Worm (Caenorhabditis elegans) whole organism, midembryonic: ENCODE results near the gene C40C9.3.

ENCODE experiments used
- T22C8.4 ChIP-seq: fragments of 200-800 bp; sonication (Bioruptor generic); IDR thresholded peaks from 2 replicates; pipeline ENCODE4 v1.3.6; 2022; ENCODE audit warnings: missing genetic modification characterization, missing compliant biosample characterization
- cog-1 ChIP-seq: sonication (generic microtip); optimal IDR thresholded peaks from 2 replicates; lab custom pipeline; 2016; ENCODE audit warnings: missing genetic modification characterization, missing compliant biosample characterization
- flt-1 ChIP-seq: fragments of 200-800 bp; sonication (Bioruptor generic); IDR thresholded peaks from 2 replicates; pipeline ENCODE4 v1.3.6; 2022; ENCODE audit warnings: missing genetic modification characterization, missing compliant biosample characterization
- klf-2 ChIP-seq: fragments of 200-800 bp; sonication (Bioruptor generic); conservative IDR thresholded peaks from 2 replicates; pipeline ENCODE4 v1.3.6; 2022; ENCODE audit warnings: missing genetic modification reagents, missing genetic modification characterization, missing compliant biosample characterization
- med-1 ChIP-seq: sonication (generic microtip); optimal IDR thresholded peaks from 2 replicates; lab custom pipeline; 2017; ENCODE audit warnings: missing genetic modification characterization, mild to moderate bottlenecking, missing compliant biosample characterization, antibody characterized with exemption, missing genetic modification reagents; ENCODE audit not compliant: insufficient read depth
- ref-1 ChIP-seq: fragments of 200-800 bp; sonication (Bioruptor generic); conservative IDR thresholded peaks from 2 replicates; pipeline ENCODE4 v1.3.6; 2022; ENCODE audit warnings: missing genetic modification reagents, missing genetic modification characterization, missing compliant biosample characterization
- tab-1 ChIP-seq: fragments of 200-800 bp; sonication (Bioruptor generic); IDR thresholded peaks from 2 replicates; pipeline ENCODE4 v1.3.6; 2022; ENCODE audit warnings: missing genetic modification characterization, missing compliant biosample characterization
- ztf-23 ChIP-seq: fragments of 200-800 bp; sonication (Bioruptor generic); IDR thresholded peaks from 2 replicates; pipeline ENCODE4 v1.3.6; 2022; ENCODE audit warnings: missing genetic modification reagents, missing genetic modification characterization, missing compliant biosample characterization
- ztf-29 ChIP-seq: fragments of 200-800 bp; sonication (Bioruptor generic); IDR thresholded peaks from 2 replicates; pipeline ENCODE4 v1.3.6; 2022; ENCODE audit warnings: missing genetic modification reagents, missing genetic modification characterization, missing compliant biosample characterization

ce11 chrX:13668728-13669127, 21.3 kb downstream of the C40C9.3 start, which contains the start of gene C04A11.2:
- TF ChIP-seq ztf-29 (GFP tag; lab: Robert Waterston, UW) (no peak), T22C8.4 (no peak), klf-2 (GFP tag; lab: Robert Waterston, UW) (no peak), med-1 (GFP tag; lab: Kevin White, UChicago) (no peak), cog-1 (tag; lab: Kevin White, UChicago) (no peak), flt-1 (no peak), tab-1 (GFP tag; lab: Robert Waterston, UW) (no peak), ref-1 (GFP tag; lab: Robert Waterston, UW) (no peak), ztf-23 (no peak)
